Worm (Caenorhabditis elegans) whole organism, L4 larva: ENCODE measurements around the gene F57G4.1.
A peak's percentile ranks its signal among the peaks of the same experiment; 100 is the strongest.

Experiments used
- F49E8.2 ChIP-seq: sonication (generic microtip); optimal IDR thresholded peaks from 2 replicates; lab custom pipeline; 2016; ENCODE audit warnings: missing compliant biosample characterization, mild to moderate bottlenecking, missing genetic modification characterization, borderline replicate concordance
- Y105C5A.15 ChIP-seq: fragments of 200-800 bp; sonication (Bioruptor generic); IDR thresholded peaks from 2 replicates; pipeline ENCODE4 v1.3.6; 2022; ENCODE audit warnings: missing genetic modification characterization, missing compliant biosample characterization
- Y5F2A.4 ChIP-seq: fragments of 200-800 bp; sonication (Bioruptor generic); optimal IDR thresholded peaks from 2 replicates; lab custom pipeline; 2018; ENCODE audit warnings: mild to moderate bottlenecking, missing genetic modification characterization, missing compliant biosample characterization
- ama-1 ChIP-seq: fragments of 150-350 bp; optimal IDR thresholded peaks from 2 replicates; lab custom pipeline; 2014; ENCODE audit warnings: inconsistent platforms, mixed read lengths
- arid-1 ChIP-seq: fragments of 200-800 bp; sonication (Bioruptor generic); conservative IDR thresholded peaks from 2 replicates; pipeline ENCODE4 v1.3.6; 2022; ENCODE audit warnings: missing genetic modification reagents, missing genetic modification characterization, missing compliant biosample characterization
- ceh-28 ChIP-seq: fragments of 150-350 bp; optimal IDR thresholded peaks from 2 replicates; lab custom pipeline; 2014; ENCODE audit warnings: missing biosample characterization, missing genetic modification reagents, missing genetic modification characterization
- ceh-82 ChIP-seq: sonication (generic microtip); optimal IDR thresholded peaks from 2 replicates; lab custom pipeline; 2017; ENCODE audit warnings: missing biosample characterization, missing genetic modification characterization
- daf-12 ChIP-seq: fragments of 150-350 bp; optimal IDR thresholded peaks from 2 replicates; lab custom pipeline; 2014; ENCODE audit warnings: missing biosample characterization, missing genetic modification reagents, missing genetic modification characterization
- daf-19 ChIP-seq: fragments of 200-800 bp; sonication (Bioruptor generic); conservative IDR thresholded peaks from 2 replicates; pipeline ENCODE4 v1.3.6; 2022; ENCODE audit warnings: missing genetic modification characterization, missing compliant biosample characterization
- dmd-6 ChIP-seq: fragments of 200-800 bp; sonication (Bioruptor generic); IDR thresholded peaks from 2 replicates; pipeline ENCODE4 v1.3.6; 2022; ENCODE audit warnings: missing genetic modification reagents, missing genetic modification characterization, missing compliant biosample characterization
- dmd-8 ChIP-seq: fragments of 200-800 bp; sonication (Bioruptor generic); IDR thresholded peaks from 2 replicates; pipeline ENCODE4 v1.3.6; 2022; ENCODE audit warnings: missing genetic modification characterization, missing compliant biosample characterization
- dmd-9 ChIP-seq: fragments of 200-800 bp; sonication (Bioruptor generic); IDR thresholded peaks from 2 replicates; pipeline ENCODE4 v1.3.6; 2022; ENCODE audit warnings: missing genetic modification reagents, missing genetic modification characterization, missing compliant biosample characterization
- duxl-1 ChIP-seq: sonication (generic microtip); optimal IDR thresholded peaks from 2 replicates; lab custom pipeline; 2016; ENCODE audit warnings: mild to moderate bottlenecking, missing genetic modification characterization, moderate library complexity, missing compliant biosample characterization; ENCODE audit not compliant: poor library complexity
- dve-1 ChIP-seq: sonication (generic microtip); optimal IDR thresholded peaks from 2 replicates; lab custom pipeline; 2017; ENCODE audit warnings: antibody characterized with exemption, mild to moderate bottlenecking, missing genetic modification characterization, missing compliant biosample characterization; ENCODE audit not compliant: insufficient read depth
- egl-43 ChIP-seq: fragments of 200-800 bp; sonication (Bioruptor generic); IDR thresholded peaks from 2 replicates; pipeline ENCODE4 v1.3.6; 2022; ENCODE audit warnings: missing genetic modification reagents, missing genetic modification characterization, missing compliant biosample characterization
- fkh-10 ChIP-seq: fragments of 150-350 bp; optimal IDR thresholded peaks from 2 replicates; lab custom pipeline; 2014; ENCODE audit warnings: missing biosample characterization, missing genetic modification reagents, missing genetic modification characterization
- fos-1 ChIP-seq: fragments of 150-350 bp; optimal IDR thresholded peaks from 2 replicates; lab custom pipeline; 2014; ENCODE audit warnings: missing biosample characterization, missing genetic modification characterization
- gei-8 ChIP-seq: fragments of 200-800 bp; sonication (Bioruptor generic); optimal IDR thresholded peaks from 2 replicates; lab custom pipeline; 2018; ENCODE audit warnings: mild to moderate bottlenecking, missing genetic modification characterization, missing compliant biosample characterization
- hlh-11 ChIP-seq: fragments of 200-800 bp; sonication (Bioruptor generic); optimal IDR thresholded peaks from 2 replicates; lab custom pipeline; 2018; ENCODE audit warnings: mild to moderate bottlenecking, missing genetic modification characterization, missing compliant biosample characterization
- hmg-1.1 ChIP-seq: fragments of 200-800 bp; sonication (Bioruptor generic); IDR thresholded peaks from 2 replicates; pipeline ENCODE4 v1.3.6; 2022; ENCODE audit warnings: missing genetic modification reagents, missing genetic modification characterization, missing compliant biosample characterization
- jun-1 ChIP-seq: fragments of 150-350 bp; optimal IDR thresholded peaks from 2 replicates; lab custom pipeline; 2014; ENCODE audit warnings: missing biosample characterization, missing genetic modification reagents, missing genetic modification characterization
- lim-7 ChIP-seq: fragments of 200-800 bp; sonication (Bioruptor generic); IDR thresholded peaks from 2 replicates; pipeline ENCODE4 v1.3.6; 2022; ENCODE audit warnings: missing genetic modification characterization, missing compliant biosample characterization
- lin-39 ChIP-seq: fragments of 150-350 bp; optimal IDR thresholded peaks from 2 replicates; lab custom pipeline; 2014; ENCODE audit warnings: missing biosample characterization, missing genetic modification reagents, missing genetic modification characterization
- lir-3 ChIP-seq: sonication (generic microtip); optimal IDR thresholded peaks from 2 replicates; lab custom pipeline; 2016; ENCODE audit warnings: mild to moderate bottlenecking, missing genetic modification characterization, missing compliant biosample characterization
- lsy-2 ChIP-seq, 2 experiments: fragments of 150-350 bp in 1 of 2; sonication (generic microtip) in 1 of 2; optimal IDR thresholded peaks; 2 replicates each; lab custom pipeline; 2014 to 2017; ENCODE audit warnings: missing biosample characterization in 2 of 2, missing genetic modification characterization in 2 of 2
- madf-5 ChIP-seq, 2 experiments: fragments of 200-800 bp; sonication (Bioruptor generic); IDR thresholded peaks; 2 replicates each; pipeline ENCODE4 v1.3.6; 2022; ENCODE audit warnings: missing compliant biosample characterization in 2 of 2, missing genetic modification characterization in 2 of 2
- madf-9 ChIP-seq: fragments of 200-800 bp; sonication (Bioruptor generic); conservative IDR thresholded peaks from 2 replicates; pipeline ENCODE4 v1.3.6; 2022; ENCODE audit warnings: missing genetic modification reagents, missing genetic modification characterization, missing compliant biosample characterization
- mdl-1 ChIP-seq, 2 experiments: fragments of 150-350 bp in 1 of 2; sonication (generic microtip) in 1 of 2; optimal IDR thresholded peaks; 2 replicates each; lab custom pipeline; 2014 to 2017; ENCODE audit warnings: missing biosample characterization in 2 of 2, missing genetic modification characterization in 2 of 2
- mdt-29 ChIP-seq: fragments of 200-800 bp; sonication (Bioruptor generic); IDR thresholded peaks from 2 replicates; pipeline ENCODE4 v1.3.6; 2022; ENCODE audit warnings: missing genetic modification reagents, missing genetic modification characterization, missing compliant biosample characterization
- mes-2 ChIP-seq: sonication (generic microtip); optimal IDR thresholded peaks from 2 replicates; lab custom pipeline; 2016; ENCODE audit warnings: missing genotype, mild to moderate bottlenecking, missing genetic modification characterization, missing compliant biosample characterization; ENCODE audit not compliant: poor library complexity, severe bottlenecking
- nhr-10 ChIP-seq: fragments of 150-350 bp; optimal IDR thresholded peaks from 2 replicates; lab custom pipeline; 2014; ENCODE audit warnings: missing biosample characterization, missing genetic modification characterization
- nhr-11 ChIP-seq: fragments of 150-350 bp; optimal IDR thresholded peaks from 2 replicates; lab custom pipeline; 2014; ENCODE audit warnings: missing biosample characterization, missing genetic modification characterization
- nhr-111 ChIP-seq: fragments of 200-800 bp; sonication (Bioruptor generic); optimal IDR thresholded peaks from 2 replicates; lab custom pipeline; 2018; ENCODE audit warnings: mild to moderate bottlenecking, missing genetic modification characterization, missing compliant biosample characterization
- nhr-237 ChIP-seq: sonication (generic microtip); optimal IDR thresholded peaks from 2 replicates; lab custom pipeline; 2017; ENCODE audit warnings: missing biosample characterization, missing genetic modification characterization
- nhr-25 ChIP-seq: sonication (generic microtip); optimal IDR thresholded peaks from 2 replicates; lab custom pipeline; 2017; ENCODE audit warnings: missing genetic modification characterization, mild to moderate bottlenecking, missing compliant biosample characterization, antibody characterized with exemption, moderate library complexity, borderline replicate concordance; ENCODE audit not compliant: insufficient read depth
- nhr-42 ChIP-seq: fragments of 200-800 bp; sonication (Bioruptor generic); IDR thresholded peaks from 2 replicates; pipeline ENCODE4 v1.3.6; 2022; ENCODE audit warnings: missing genetic modification characterization, missing compliant biosample characterization
- nhr-48 ChIP-seq: sonication (generic microtip); optimal IDR thresholded peaks from 2 replicates; lab custom pipeline; 2016; ENCODE audit warnings: mild to moderate bottlenecking, missing genetic modification characterization, missing compliant biosample characterization
- nhr-6 ChIP-seq: fragments of 150-350 bp; optimal IDR thresholded peaks from 2 replicates; lab custom pipeline; 2014; ENCODE audit warnings: missing biosample characterization, missing genetic modification characterization
- nhr-77 ChIP-seq: fragments of 150-350 bp; optimal IDR thresholded peaks from 2 replicates; lab custom pipeline; 2014; ENCODE audit warnings: missing biosample characterization, missing genetic modification characterization
- pha-4 ChIP-seq, 2 experiments: fragments of 150-350 bp in 1 of 2; fragments of 200-800 bp in 1 of 2; sonication (Bioruptor generic) in 1 of 2; IDR thresholded peaks in 1 of 2; optimal IDR thresholded peaks in 1 of 2; 2 replicates each; pipeline versions ENCODE4 v1.3.6 to Lab custom; 2014 to 2022; ENCODE audit warnings: missing genetic modification characterization in 2 of 2, missing genetic modification reagents in 2 of 2, missing biosample characterization in 1 of 2, missing compliant biosample characterization in 1 of 2
- pqm-1 ChIP-seq: sonication (generic microtip); optimal IDR thresholded peaks from 2 replicates; lab custom pipeline; 2017; ENCODE audit warnings: missing biosample characterization, missing genetic modification characterization
- sdz-12 ChIP-seq: fragments of 200-800 bp; sonication (Bioruptor generic); optimal IDR thresholded peaks from 2 replicates; lab custom pipeline; 2018; ENCODE audit warnings: mild to moderate bottlenecking, missing genetic modification characterization, missing compliant biosample characterization
- set-16 ChIP-seq: fragments of 200-800 bp; sonication (Bioruptor generic); IDR thresholded peaks from 2 replicates; pipeline ENCODE4 v1.3.6; 2022; ENCODE audit warnings: missing genetic modification reagents, missing genetic modification characterization, missing compliant biosample characterization
- skn-1 ChIP-seq: fragments of 150-350 bp; optimal IDR thresholded peaks from 2 replicates; lab custom pipeline; 2014; ENCODE audit warnings: missing biosample characterization, missing genetic modification characterization
- snpc-1.2 ChIP-seq: fragments of 200-800 bp; sonication (Bioruptor generic); IDR thresholded peaks from 2 replicates; pipeline ENCODE4 v1.3.6; 2022; ENCODE audit warnings: missing genetic modification reagents, missing genetic modification characterization, missing compliant biosample characterization
- tra-1 ChIP-seq: fragments of 200-800 bp; sonication (Bioruptor generic); IDR thresholded peaks from 2 replicates; pipeline ENCODE4 v1.3.6; 2022; ENCODE audit warnings: missing genetic modification reagents, missing genetic modification characterization, missing compliant biosample characterization
- unc-39 ChIP-seq: sonication (generic microtip); optimal IDR thresholded peaks from 2 replicates; lab custom pipeline; 2017; ENCODE audit warnings: missing biosample characterization, missing genetic modification characterization
- unc-62 ChIP-seq, 3 experiments: fragments of 150-350 bp in 1 of 3; sonication (generic microtip); optimal IDR thresholded peaks in 2 of 3; peaks in 1 of 3; 1 replicate in 1 of 3; 2 replicates in 2 of 3; lab custom pipeline; 2014 to 2017; ENCODE audit warnings: missing biosample characterization in 3 of 3, missing genetic modification characterization in 3 of 3, missing genetic modification reagents in 3 of 3, missing genotype in 1 of 3
- zag-1 ChIP-seq: fragments of 150-350 bp; optimal IDR thresholded peaks from 2 replicates; lab custom pipeline; 2014; ENCODE audit warnings: missing biosample characterization, missing genetic modification characterization
- zfp-2 ChIP-seq: sonication (generic microtip); optimal IDR thresholded peaks from 2 replicates; lab custom pipeline; 2016; ENCODE audit warnings: mild to moderate bottlenecking, missing genetic modification characterization, missing compliant biosample characterization
- ztf-7 ChIP-seq: fragments of 150-350 bp; optimal IDR thresholded peaks from 2 replicates; lab custom pipeline; 2014; ENCODE audit warnings: missing biosample characterization, missing genetic modification characterization

F57G4.1 gene

ce11 chrV:17659228-17659627 is 35.9 kb downstream of the F57G4.1 start, which contains the start of gene fbxa-108 (continued):
- TF ChIP-seq zag-1 (tag; lab: Kevin White, UChicago) (no peak), pha-4 (GFP tag; IDR thresholded peaks at IDR 0.05; lab: Robert Waterston, UW) (no peak; the same call in 1 of the 2 replicates), pha-4 (tag; optimal IDR thresholded peaks at IDR 0.05; lab: Kevin White, UChicago) (no peak), unc-39 (tag; lab: Kevin White, UChicago) (no peak), snpc-1.2 (GFP tag; lab: Robert Waterston, UW) (no peak), sdz-12 (no peak), lir-3 (tag; lab: Kevin White, UChicago) (no peak), F49E8.2 (no peak), daf-19 (GFP tag; lab: Robert Waterston, UW) (no peak), hlh-11 (peak; percentile 89), ceh-82 (tag; lab: Kevin White, UChicago) (no peak), fos-1 (tag; lab: Kevin White, UChicago) (no peak), mdl-1 (tag; optimal IDR thresholded peaks at IDR 0.05; lab: Kevin White, UChicago) (peak in 1 of 2 experiments; percentile 32), set-16 (GFP tag; lab: Robert Waterston, UW) (no peak), madf-9 (GFP tag; lab: Robert Waterston, UW) (no peak), dmd-8 (GFP tag; lab: Robert Waterston, UW) (no peak), nhr-48 (tag; lab: Kevin White, UChicago) (peak; percentile 91), nhr-111 (GFP tag; lab: Kevin White, UChicago) (no peak), gei-8 (GFP tag; lab: Kevin White, UChicago) (no peak), nhr-6 (tag; lab: Kevin White, UChicago) (peak; percentile 66), jun-1 (tag; lab: Kevin White, UChicago) (peak; percentile 47), dmd-9 (GFP tag; lab: Robert Waterston, UW) (no peak), lim-7 (GFP tag; lab: Robert Waterston, UW) (no peak), zfp-2 (tag; lab: Kevin White, UChicago) (no peak), unc-62 (GFP tag; optimal IDR thresholded peaks at IDR 0.05 in 1 of 2; lab: Kevin White, UChicago) (no peak), unc-62 (tag; optimal IDR thresholded peaks at IDR 0.05; lab: Kevin White, UChicago) (no peak), tra-1 (GFP tag; lab: Robert Waterston, UW) (peak; percentile 64; the same call in 1 of the 2 replicates), nhr-77 (tag; lab: Kevin White, UChicago) (peak; percentile 90), Y5F2A.4 (GFP tag; lab: Kevin White, UChicago) (no peak), skn-1 (tag; lab: Kevin White, UChicago) (no peak), duxl-1 (tag; lab: Kevin White, UChicago) (no peak), nhr-11 (tag; lab: Kevin White, UChicago) (no peak), lsy-2 (tag; optimal IDR thresholded peaks at IDR 0.05; lab: Kevin White, UChicago) (peak in 1 of 2 experiments; percentile 44), Y105C5A.15 (GFP tag; lab: Robert Waterston, UW) (no peak), arid-1 (no peak), ceh-28 (tag; lab: Kevin White, UChicago) (no peak), lin-39 (tag; lab: Kevin White, UChicago) (no peak), nhr-10 (tag; lab: Kevin White, UChicago) (peak; percentile 48), egl-43 (GFP tag; lab: Robert Waterston, UW) (no peak), nhr-42 (GFP tag; lab: Robert Waterston, UW) (no peak), madf-5 (GFP tag; IDR thresholded peaks at IDR 0.05; lab: Robert Waterston, UW) (no peak), ama-1 (lab: Kevin White, UChicago) (no peak), dve-1 (tag; lab: Kevin White, UChicago) (peak; percentile 93), dmd-6 (GFP tag; lab: Robert Waterston, UW) (peak; percentile 97), mdt-29 (GFP tag; lab: Robert Waterston, UW) (no peak), fkh-10 (GFP tag; lab: Kevin White, UChicago) (no peak), mes-2 (tag; lab: Kevin White, UChicago) (peak; percentile 43), hmg-1.1 (GFP tag; lab: Robert Waterston, UW) (no peak), ztf-7 (tag; lab: Kevin White, UChicago) (no peak), nhr-25 (tag; lab: Kevin White, UChicago) (no peak), nhr-237 (tag; lab: Kevin White, UChicago) (no peak), daf-12 (tag; lab: Kevin White, UChicago) (no peak), pqm-1 (tag; lab: Kevin White, UChicago) (peak; percentile 97)
